Worm (Caenorhabditis elegans): ENCODE results near the gene C05E11.6.

Gene C05E11.6

ce11 chrX:4606389-4606880 lies 44.5 kb downstream of the C05E11.6 start:
- TF ChIP-seq drap-1 (GFP tag; optimal IDR thresholded peaks at IDR 0.05) (peak; percentile 93), M03D4.4 (tag; optimal IDR thresholded peaks at IDR 0.05) (peak; percentile 94), mep-1 (tag; optimal IDR thresholded peaks at IDR 0.05) (peak; percentile 19), ceh-83 (GFP tag; optimal IDR thresholded peaks at IDR 0.05) (peak; percentile 82), pha-4 (tag; optimal IDR thresholded peaks at IDR 0.05) (peak; percentile 51), nhr-12 (tag; optimal IDR thresholded peaks at IDR 0.05) (peak; percentile 92), mls-2 (tag; optimal IDR thresholded peaks at IDR 0.05) (peak; percentile 93), sptf-1 (tag; optimal IDR thresholded peaks at IDR 0.05) (peak; percentile 94), flh-1 (GFP tag; optimal IDR thresholded peaks at IDR 0.05) (peak; percentile 71), ham-2 (GFP tag; optimal IDR thresholded peaks at IDR 0.05) (peak; percentile 80), hlh-1 (tag; optimal IDR thresholded peaks at IDR 0.05) (peak; percentile 51), tbx-8 (GFP tag; optimal IDR thresholded peaks at IDR 0.05) (peak; percentile 73), unc-120 (tag; optimal IDR thresholded peaks at IDR 0.05; ENCODE audit: poor library complexity, severe bottlenecking) (peak; percentile 87), lin-32 (GFP tag; optimal IDR thresholded peaks at IDR 0.05) (peak; percentile 74), lin-13 (tag; optimal IDR thresholded peaks at IDR 0.05) (peak; percentile 66), sem-2 (GFP tag; optimal IDR thresholded peaks at IDR 0.05) (peak; percentile 73), cnd-1 (tag; optimal IDR thresholded peaks at IDR 0.05) (peak; percentile 93), ceh-43 (GFP tag; optimal IDR thresholded peaks at IDR 0.05) (peak; percentile 79), ztf-11 (tag; optimal IDR thresholded peaks at IDR 0.05) (peak; percentile 34)

- TF ChIP-seq nhr-76 (tag; optimal IDR thresholded peaks at IDR 0.05) (no peak), elt-3 (tag; optimal IDR thresholded peaks at IDR 0.05) (no peak), lsy-2 (tag; optimal IDR thresholded peaks at IDR 0.05) (no peak), blmp-1 (tag; optimal IDR thresholded peaks at IDR 0.05) (no peak), unc-120 (tag; optimal IDR thresholded peaks at IDR 0.05; ENCODE audit: poor library complexity, severe bottlenecking) (no peak), ceh-83 (GFP tag; optimal IDR thresholded peaks at IDR 0.05) (no peak), drap-1 (GFP tag; optimal IDR thresholded peaks at IDR 0.05) (no peak), elt-1 (tag; optimal IDR thresholded peaks at IDR 0.05; ENCODE audit: borderline replicate concordance, insufficient read depth) (no peak), mep-1 (tag; optimal IDR thresholded peaks at IDR 0.05) (no peak), tbx-8 (GFP tag; optimal IDR thresholded peaks at IDR 0.05) (no peak), lin-13 (tag; optimal IDR thresholded peaks at IDR 0.05) (no peak), mls-2 (tag; optimal IDR thresholded peaks at IDR 0.05) (no peak), ham-2 (GFP tag; optimal IDR thresholded peaks at IDR 0.05) (no peak), snpc-4 (tag; optimal IDR thresholded peaks at IDR 0.05) (no peak), lin-32 (GFP tag; optimal IDR thresholded peaks at IDR 0.05) (no peak), M03D4.4 (tag; optimal IDR thresholded peaks at IDR 0.05) (no peak), hlh-1 (tag; optimal IDR thresholded peaks at IDR 0.05) (no peak)
These were observed 45.3 kb downstream of the C05E11.6 start for ce11 chrX:4607300-4607699.

ce11 chrX:4609635-4610034 lies 47.7 kb downstream of the C05E11.6 start:
- TF ChIP-seq elt-1 (tag; optimal IDR thresholded peaks at IDR 0.05; ENCODE audit: borderline replicate concordance, insufficient read depth) (no peak), hlh-1 (tag; optimal IDR thresholded peaks at IDR 0.05) (peak; percentile 73), lin-32 (GFP tag; optimal IDR thresholded peaks at IDR 0.05) (peak; percentile 49), mep-1 (tag; optimal IDR thresholded peaks at IDR 0.05) (no peak), cnd-1 (tag; optimal IDR thresholded peaks at IDR 0.05) (peak; percentile 63)
